Worm (Caenorhabditis elegans): ENCODE results near the gene Y55D9A.2.

ce11 chrIV:12605401-12605800 lies at the start of gene Y55D9A.2:
- TF ChIP-seq tbx-37 (GFP tag; conservative IDR thresholded peaks at IDR 0.05) (no peak), aly-1 (tag; optimal IDR thresholded peaks at IDR 0.05) (no peak), tra-4 (tag; optimal IDR thresholded peaks at IDR 0.05) (no peak), ama-1 (optimal IDR thresholded peaks at IDR 0.05) (no peak), flt-1 (GFP tag; IDR thresholded peaks at IDR 0.05) (no peak)

Data from whole organism, early embryonic.